Fruit fly (Drosophila melanogaster) whole organism, embryonic: ENCODE data around the gene CG7016.

Experiments used
- CG6272 ChIP-seq: fragments of 200-800 bp; sonication (Bioruptor generic); IDR thresholded peaks from 2 replicates; pipeline ENCODE4 v1.3.6; 2022; ENCODE audit warnings: missing biosample characterization, missing genetic modification characterization
- CG8478 ChIP-seq: fragments of >200 bp; optimal IDR thresholded peaks from 2 replicates; lab custom pipeline; 2018
- Mrtf ChIP-seq: fragments of 200-800 bp; sonication (Bioruptor generic); IDR thresholded peaks from 3 replicates; pipeline ENCODE4 v1.3.6; 2022; ENCODE audit warnings: missing biosample characterization, missing genetic modification characterization
- Nf-YA ChIP-seq: fragments of 200-800 bp; sonication (Bioruptor generic); IDR thresholded peaks from 2 replicates; pipeline ENCODE4 v1.3.6; 2022; ENCODE audit warnings: missing biosample characterization, missing genetic modification characterization
- Nf-YC ChIP-seq: fragments of 200-800 bp; optimal IDR thresholded peaks from 3 replicates; lab custom pipeline; 2019; ENCODE audit warnings: missing biosample characterization, mild to moderate bottlenecking, missing genetic modification characterization, moderate library complexity
- ap ChIP-seq: fragments of 200-800 bp; sonication (Bioruptor generic); IDR thresholded peaks from 2 replicates; pipeline ENCODE4 v1.3.6; 2022; ENCODE audit warnings: missing biosample characterization, missing genetic modification characterization
- az2 ChIP-seq: fragments of 200-800 bp; sonication (Bioruptor generic); optimal IDR thresholded peaks from 3 replicates; lab custom pipeline; 2016; ENCODE audit warnings: missing biosample characterization, missing genetic modification characterization
- ems ChIP-seq: fragments of 200-800 bp; sonication (Bioruptor generic); optimal IDR thresholded peaks from 3 replicates; lab custom pipeline; 2016; ENCODE audit warnings: missing biosample characterization, missing genetic modification characterization
- ftz-f1 ChIP-seq: fragments of 200-800 bp; sonication (Bioruptor generic); optimal IDR thresholded peaks from 2 replicates; lab custom pipeline; 2016; ENCODE audit warnings: missing biosample characterization, missing genetic modification characterization
- trem ChIP-seq: fragments of 200-800 bp; optimal IDR thresholded peaks from 3 replicates; lab custom pipeline; 2019; ENCODE audit warnings: missing biosample characterization, mild to moderate bottlenecking, missing genetic modification characterization, moderate library complexity
- ttk ChIP-seq: fragments of 200-800 bp; sonication (Bioruptor generic); IDR thresholded peaks from 2 replicates; pipeline ENCODE4 v2.1.2; 2022; ENCODE audit warnings: missing biosample characterization, missing genetic modification characterization

DNA sequence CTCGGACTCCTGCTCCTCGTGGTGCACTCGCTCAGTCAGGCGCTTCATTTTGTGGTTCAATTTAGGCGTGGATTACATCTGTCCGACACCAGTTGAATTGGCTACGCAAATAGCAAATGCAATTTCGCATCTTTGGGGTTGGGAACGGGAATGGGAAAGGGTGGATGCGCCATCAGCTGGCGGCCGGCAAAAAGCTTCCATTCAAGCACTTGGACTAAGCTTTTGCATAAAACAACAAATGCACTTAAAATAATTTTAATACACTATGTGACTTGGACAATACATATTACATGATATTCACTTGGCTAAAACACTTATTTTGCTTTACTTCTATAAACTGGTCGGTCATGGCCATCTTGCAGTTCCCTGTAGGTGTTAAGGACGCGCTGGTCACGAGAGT, 6.6 kb upstream of the CG7016 start, which contains the start of gene HDAC11:
- TF ChIP-seq ems (no peak), Nf-YC (tag; lab: Kevin White, UChicago) (no peak), ftz-f1 (GFP tag; lab: Kevin White, UChicago) (no peak), ttk (no peak), az2 (GFP tag; lab: Kevin White, UChicago) (no peak), ap (GFP tag; lab: Robert Waterston, UW) (no peak), Mrtf (no peak), Nf-YA (no peak), CG6272 (GFP tag; lab: Robert Waterston, UW) (no peak), CG8478 (lab: Kevin White, UChicago) (no peak), trem (tag; lab: Kevin White, UChicago) (no peak)
